Worm (Caenorhabditis elegans) whole organism, mixed stage, embryonic: Measurements from ENCODE around the gene M110.8.

Experiments
- M03D4.4 ChIP-seq: sonication (generic microtip); optimal IDR thresholded peaks from 2 replicates; lab custom pipeline; 2017; ENCODE audit warnings: mild to moderate bottlenecking, missing genetic modification characterization, missing compliant biosample characterization
- bed-3 ChIP-seq: fragments of 200-800 bp; sonication (Bioruptor generic); optimal IDR thresholded peaks from 3 replicates; lab custom pipeline; 2018; ENCODE audit warnings: mild to moderate bottlenecking, missing genetic modification characterization, moderate library complexity, missing compliant biosample characterization
- blmp-1 ChIP-seq: fragments of 150-350 bp; optimal IDR thresholded peaks from 2 replicates; lab custom pipeline; 2014; ENCODE audit warnings: missing biosample characterization, missing genetic modification characterization
- ceh-39 ChIP-seq: fragments of 150-350 bp; optimal IDR thresholded peaks from 2 replicates; lab custom pipeline; 2014; ENCODE audit warnings: missing biosample characterization, missing genetic modification characterization
- ceh-43 ChIP-seq: fragments of 200-800 bp; sonication (Bioruptor generic); optimal IDR thresholded peaks from 2 replicates; lab custom pipeline; 2018; ENCODE audit warnings: mild to moderate bottlenecking, missing genetic modification characterization, moderate library complexity, missing compliant biosample characterization
- cnd-1 ChIP-seq: fragments of 200-800 bp; sonication (Bioruptor generic); optimal IDR thresholded peaks from 2 replicates; lab custom pipeline; 2018; ENCODE audit warnings: mild to moderate bottlenecking, missing genetic modification characterization, missing compliant biosample characterization
- drap-1 ChIP-seq: fragments of 200-800 bp; sonication (Bioruptor generic); optimal IDR thresholded peaks from 3 replicates; lab custom pipeline; 2018; ENCODE audit warnings: mild to moderate bottlenecking, missing genetic modification characterization, missing compliant biosample characterization
- elt-1 ChIP-seq: sonication (generic microtip); optimal IDR thresholded peaks from 2 replicates; lab custom pipeline; 2017; ENCODE audit warnings: missing genetic modification characterization, mild to moderate bottlenecking, missing compliant biosample characterization, antibody characterized with exemption, moderate library complexity, borderline replicate concordance; ENCODE audit not compliant: insufficient read depth
- elt-3 ChIP-seq: fragments of 150-350 bp; optimal IDR thresholded peaks from 2 replicates; lab custom pipeline; 2014; ENCODE audit warnings: missing biosample characterization, missing genetic modification characterization
- flh-1 ChIP-seq: fragments of 200-800 bp; sonication (Bioruptor generic); optimal IDR thresholded peaks from 2 replicates; lab custom pipeline; 2018; ENCODE audit warnings: mild to moderate bottlenecking, missing genetic modification characterization, moderate library complexity, missing compliant biosample characterization
- ham-2 ChIP-seq: fragments of 200-800 bp; sonication (Bioruptor generic); optimal IDR thresholded peaks from 2 replicates; lab custom pipeline; 2018; ENCODE audit warnings: mild to moderate bottlenecking, missing genetic modification characterization, missing compliant biosample characterization
- hlh-1 ChIP-seq: fragments of 150-350 bp; optimal IDR thresholded peaks from 2 replicates; lab custom pipeline; 2014; ENCODE audit warnings: missing biosample characterization, missing genetic modification reagents, missing genetic modification characterization
- lin-13 ChIP-seq: fragments of 150-350 bp; optimal IDR thresholded peaks from 2 replicates; lab custom pipeline; 2014; ENCODE audit warnings: missing biosample characterization, missing genetic modification characterization
- lin-32 ChIP-seq: fragments of 200-800 bp; sonication (Bioruptor generic); optimal IDR thresholded peaks from 2 replicates; lab custom pipeline; 2018; ENCODE audit warnings: mild to moderate bottlenecking, missing genetic modification characterization, missing compliant biosample characterization
- lsy-2 ChIP-seq: fragments of 150-350 bp; optimal IDR thresholded peaks from 2 replicates; lab custom pipeline; 2014; ENCODE audit warnings: missing biosample characterization, missing genetic modification characterization
- mab-5 ChIP-seq: fragments of 150-350 bp; optimal IDR thresholded peaks from 2 replicates; lab custom pipeline; 2014; ENCODE audit warnings: missing biosample characterization, missing genetic modification characterization
- mep-1 ChIP-seq: fragments of 150-350 bp; optimal IDR thresholded peaks from 2 replicates; lab custom pipeline; 2017; ENCODE audit warnings: missing biosample characterization, missing genetic modification reagents, missing genetic modification characterization, inconsistent platforms
- mls-2 ChIP-seq: sonication (generic microtip); optimal IDR thresholded peaks from 2 replicates; lab custom pipeline; 2016; ENCODE audit warnings: mild to moderate bottlenecking, missing genetic modification characterization, moderate library complexity, missing compliant biosample characterization
- nhr-2 ChIP-seq: fragments of 150-350 bp; optimal IDR thresholded peaks from 2 replicates; lab custom pipeline; 2014; ENCODE audit warnings: missing biosample characterization, missing genetic modification characterization
- nhr-237 ChIP-seq: fragments of 150-350 bp; optimal IDR thresholded peaks from 2 replicates; lab custom pipeline; 2014; ENCODE audit warnings: missing biosample characterization, missing genetic modification characterization
- nhr-28 ChIP-seq: fragments of 150-350 bp; optimal IDR thresholded peaks from 2 replicates; lab custom pipeline; 2014; ENCODE audit warnings: missing biosample characterization, missing genetic modification characterization
- pha-4 ChIP-seq: fragments of 150-350 bp; optimal IDR thresholded peaks from 2 replicates; lab custom pipeline; 2018; ENCODE audit warnings: missing biosample characterization, missing genetic modification reagents, missing genetic modification characterization
- sem-2 ChIP-seq: fragments of 200-800 bp; sonication (Bioruptor generic); optimal IDR thresholded peaks from 2 replicates; lab custom pipeline; 2018; ENCODE audit warnings: mild to moderate bottlenecking, missing genetic modification characterization, missing compliant biosample characterization
- snpc-4 ChIP-seq: fragments of 150-350 bp; optimal IDR thresholded peaks from 2 replicates; lab custom pipeline; 2014; ENCODE audit warnings: missing biosample characterization, missing genetic modification characterization
- sptf-1 ChIP-seq: sonication (generic microtip); optimal IDR thresholded peaks from 2 replicates; lab custom pipeline; 2017; ENCODE audit warnings: mild to moderate bottlenecking, missing genetic modification characterization, moderate library complexity, missing compliant biosample characterization
- tbx-8 ChIP-seq: fragments of 200-800 bp; sonication (Bioruptor generic); optimal IDR thresholded peaks from 2 replicates; lab custom pipeline; 2018; ENCODE audit warnings: mild to moderate bottlenecking, missing genetic modification characterization, moderate library complexity, missing compliant biosample characterization
- unc-120 ChIP-seq: sonication (generic microtip); optimal IDR thresholded peaks from 2 replicates; lab custom pipeline; 2017; ENCODE audit warnings: missing genetic modification characterization, missing compliant biosample characterization; ENCODE audit not compliant: poor library complexity, severe bottlenecking
- unc-39 ChIP-seq: fragments of 150-350 bp; optimal IDR thresholded peaks from 2 replicates; lab custom pipeline; 2014; ENCODE audit warnings: missing biosample characterization, missing genetic modification characterization
- unc-62 ChIP-seq: fragments of 150-350 bp; optimal IDR thresholded peaks from 2 replicates; lab custom pipeline; 2014; ENCODE audit warnings: missing biosample characterization, missing genetic modification reagents, missing genetic modification characterization
- zip-8 ChIP-seq: fragments of 150-350 bp; optimal IDR thresholded peaks from 2 replicates; lab custom pipeline; 2014; ENCODE audit warnings: missing biosample characterization, missing genetic modification characterization
- ztf-11 ChIP-seq: fragments of 150-350 bp; optimal IDR thresholded peaks from 2 replicates; lab custom pipeline; 2014; ENCODE audit warnings: missing biosample characterization, missing genetic modification characterization

Gene M110.8

DNA sequence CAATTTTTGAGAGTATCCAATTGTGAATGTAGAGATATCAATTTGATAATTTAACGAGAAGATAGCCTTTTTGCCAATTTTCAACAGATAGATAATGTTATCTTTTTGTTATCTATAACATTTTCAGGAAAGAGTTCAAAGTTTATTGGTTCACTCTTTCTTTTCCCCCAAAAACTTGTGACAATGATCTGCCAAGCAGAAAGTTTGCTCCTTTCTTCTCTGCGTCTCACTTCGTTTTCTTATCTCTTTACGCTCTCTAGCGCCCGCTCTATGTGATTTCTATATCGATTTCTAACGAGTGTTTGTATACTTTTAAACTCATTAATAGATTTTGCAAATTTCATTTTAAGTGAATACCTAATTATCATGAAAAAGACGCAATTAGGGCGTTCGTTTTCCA is 17.1 kb upstream of the M110.8 start:
- TF ChIP-seq M03D4.4 (tag; lab: Kevin White, UChicago), result no peak

DNA sequence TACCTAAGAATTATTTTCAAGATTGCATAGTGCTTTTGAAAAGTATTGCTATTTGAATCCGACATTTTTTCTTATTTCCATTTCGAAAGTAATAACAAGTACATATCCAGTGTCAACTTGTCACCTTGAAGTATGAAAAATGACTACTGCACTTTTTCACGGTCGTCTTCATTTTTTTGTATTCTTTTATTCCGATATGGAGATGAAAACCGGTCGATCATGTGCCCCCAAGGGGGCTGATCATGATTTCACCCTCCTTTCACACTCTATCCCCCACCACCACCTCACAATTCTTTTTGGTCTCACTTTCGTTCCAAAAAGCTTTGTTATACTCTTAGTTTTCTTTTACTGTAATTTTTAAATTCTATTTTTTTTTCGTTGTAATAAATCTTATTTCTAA is 16.5 kb upstream of the M110.8 start:
- TF ChIP-seq nhr-237 (tag; lab: Kevin White, UChicago), result no peak
- no peak for TF ChIP-seq lsy-2 (tag; lab: Kevin White, UChicago)
- no peak for TF ChIP-seq elt-3 (tag; lab: Kevin White, UChicago)
- no peak for TF ChIP-seq sem-2
- TF ChIP-seq ham-2, result no peak
- TF ChIP-seq nhr-28 (tag; lab: Kevin White, UChicago), result no peak
- TF ChIP-seq mep-1 (tag; lab: Kevin White, UChicago), result no peak
- no peak for TF ChIP-seq tbx-8 (GFP tag; lab: Kevin White, UChicago)
- no peak for TF ChIP-seq lin-13 (tag; lab: Kevin White, UChicago)
- no peak for TF ChIP-seq drap-1
- no peak for TF ChIP-seq cnd-1 (tag; lab: Kevin White, UChicago)
- no peak for TF ChIP-seq lin-32 (GFP tag; lab: Kevin White, UChicago)

DNA sequence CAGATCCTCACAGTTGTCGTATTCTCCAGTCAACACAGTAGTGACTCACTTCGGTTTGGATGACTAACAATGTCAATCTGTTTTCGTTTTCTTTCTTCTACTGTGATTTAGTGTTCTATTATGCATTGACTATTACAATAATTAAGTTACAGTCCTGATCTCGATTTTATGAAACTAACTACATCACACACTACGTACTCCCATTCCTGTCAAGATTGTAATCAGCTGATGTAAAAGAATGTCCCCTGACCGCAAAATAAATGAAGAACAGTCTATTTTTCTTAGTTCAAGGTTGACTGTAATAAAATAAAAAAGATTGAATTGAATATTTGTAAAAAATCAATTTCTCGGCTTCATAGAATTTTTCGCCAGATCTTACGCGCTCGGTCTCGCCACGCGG is 16.0 kb upstream of the M110.8 start:
- TF ChIP-seq lin-32 (GFP tag; lab: Kevin White, UChicago) (no peak), nhr-28 (tag; lab: Kevin White, UChicago) (no peak), ztf-11 (tag; lab: Kevin White, UChicago) (no peak), drap-1 (no peak), bed-3 (GFP tag; lab: Kevin White, UChicago) (no peak), mab-5 (tag; lab: Kevin White, UChicago) (no peak), pha-4 (tag; lab: Kevin White, UChicago) (no peak), unc-62 (GFP tag; lab: Kevin White, UChicago) (no peak), hlh-1 (tag; lab: Kevin White, UChicago) (no peak), mep-1 (tag; lab: Kevin White, UChicago) (no peak), nhr-2 (tag; lab: Kevin White, UChicago) (no peak), ceh-39 (tag; lab: Kevin White, UChicago) (no peak), cnd-1 (tag; lab: Kevin White, UChicago) (no peak), blmp-1 (tag; lab: Kevin White, UChicago) (no peak), elt-1 (no peak), ham-2 (no peak), elt-3 (tag; lab: Kevin White, UChicago) (no peak), nhr-237 (tag; lab: Kevin White, UChicago) (no peak), sptf-1 (no peak)

DNA sequence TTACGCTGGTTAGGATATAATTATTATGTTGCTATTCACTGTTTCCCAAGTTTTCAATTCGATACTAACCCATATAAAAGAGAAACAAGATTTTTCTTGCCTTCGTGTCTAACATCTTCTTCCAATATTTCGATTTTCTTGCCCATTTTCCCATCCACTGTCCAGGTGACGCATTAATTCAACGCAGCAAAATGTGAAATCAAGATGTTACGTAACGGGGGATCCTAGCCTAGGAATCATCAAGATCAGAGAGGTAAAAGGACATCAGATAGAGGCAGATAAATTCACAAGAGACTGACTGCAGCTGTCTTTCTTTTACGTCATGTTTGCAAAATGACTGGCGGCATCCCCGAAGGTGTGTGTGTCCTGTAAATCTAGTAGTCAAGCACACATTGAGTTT is 15.2 kb upstream of the M110.8 start:
- no peak for TF ChIP-seq ceh-39 (tag; lab: Kevin White, UChicago)
- TF ChIP-seq unc-39 (tag; lab: Kevin White, UChicago), result no peak
- TF ChIP-seq ham-2, result no peak
- peak; percentile 60 for TF ChIP-seq zip-8 (tag; lab: Kevin White, UChicago)
- TF ChIP-seq nhr-2 (tag; lab: Kevin White, UChicago), result no peak
- no peak for TF ChIP-seq snpc-4 (tag; lab: Kevin White, UChicago)
- peak; percentile 36 for TF ChIP-seq elt-1

DNA sequence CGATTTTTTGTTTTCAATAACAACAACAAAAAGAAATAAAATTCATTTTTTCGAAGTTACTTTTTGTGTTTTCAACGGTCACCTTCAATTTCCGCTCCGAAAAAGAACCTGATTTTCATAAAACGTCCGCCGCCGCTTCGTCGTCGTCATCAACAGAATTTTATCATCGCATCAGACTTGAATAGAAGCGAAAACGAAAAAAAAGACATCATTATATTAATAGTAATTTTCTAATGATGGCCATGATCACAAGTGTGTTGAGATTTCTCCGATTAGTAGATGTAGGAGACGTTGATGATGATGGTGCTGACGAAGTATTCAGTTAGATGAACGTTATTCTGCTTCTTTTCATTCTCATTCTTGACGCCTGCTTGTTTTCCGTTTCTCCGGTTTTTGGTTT is 14.6 kb upstream of the M110.8 start:
- TF ChIP-seq elt-3 (tag; lab: Kevin White, UChicago) (no peak), flh-1 (GFP tag; lab: Kevin White, UChicago) (no peak), ceh-43 (GFP tag; lab: Kevin White, UChicago) (no peak)

DNA sequence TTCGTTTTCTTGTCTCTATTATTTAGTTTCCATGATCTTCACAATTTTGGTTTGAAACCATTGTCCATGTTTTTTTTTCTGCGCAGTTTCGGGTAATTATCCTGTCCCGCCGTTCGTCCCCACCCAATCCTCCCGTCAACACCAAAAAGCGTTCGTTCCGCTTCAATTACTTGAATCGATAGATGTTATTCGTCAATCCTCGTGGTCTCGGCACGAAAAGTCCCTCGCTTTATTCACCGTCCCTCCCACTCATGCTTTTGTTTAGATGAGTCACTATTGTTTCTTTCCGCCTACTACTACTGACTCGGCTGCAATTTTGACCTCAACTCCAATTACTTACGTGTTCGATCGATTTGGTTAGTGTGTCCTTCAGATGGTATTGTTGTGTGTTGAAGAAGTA is 14.0 kb upstream of the M110.8 start:
- TF ChIP-seq ceh-43 (GFP tag; lab: Kevin White, UChicago) (peak; percentile 60), ham-2 (peak; percentile 28), mls-2 (tag; lab: Kevin White, UChicago) (peak; percentile 19), unc-120 (tag; lab: Kevin White, UChicago) (no peak), mep-1 (tag; lab: Kevin White, UChicago) (no peak), unc-39 (tag; lab: Kevin White, UChicago) (no peak), zip-8 (tag; lab: Kevin White, UChicago) (no peak), mab-5 (tag; lab: Kevin White, UChicago) (no peak)
